Fruit fly (Drosophila melanogaster): Measurements from ENCODE around the gene CG13603.

Gene CG13603

DNA sequence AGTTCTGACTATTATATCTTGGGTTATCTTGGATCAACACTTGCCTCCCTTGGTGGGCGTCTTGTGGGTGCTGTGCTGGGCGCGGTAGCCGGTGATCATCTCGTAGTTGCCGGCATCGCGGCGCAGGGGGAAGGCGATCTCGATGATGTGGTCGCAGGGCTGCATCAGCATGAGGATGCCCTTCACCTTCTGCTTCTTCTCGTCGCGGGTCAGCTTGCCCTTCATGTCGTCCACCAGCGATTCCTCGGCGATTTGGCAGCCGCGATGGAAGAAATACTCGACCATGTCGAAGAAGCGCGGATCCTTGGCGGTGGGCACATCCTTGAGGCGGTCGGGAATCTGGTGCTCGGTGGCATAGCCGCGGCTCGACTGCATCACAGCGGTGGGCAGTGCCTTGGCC lies 43.8 kb downstream of the CG13603 start:
- no peak for TF ChIP-seq CG15710 (tag; optimal IDR thresholded peaks at IDR 0.05)
- TF ChIP-seq CG17806 (tag; optimal IDR thresholded peaks at IDR 0.05), result no peak
- no peak for TF ChIP-seq CG4496 (GFP tag; IDR thresholded peaks at IDR 0.05)
- no peak for TF ChIP-seq CG9948 (tag; optimal IDR thresholded peaks at IDR 0.05)
- TF ChIP-seq rn (GFP tag; IDR thresholded peaks at IDR 0.05), result no peak; the same call in 1 of the 2 replicates
- no peak for TF ChIP-seq EcR (GFP tag; optimal IDR thresholded peaks at IDR 0.05)
- TF ChIP-seq CG10348 (GFP tag; IDR thresholded peaks at IDR 0.05), result 0 out of 2 replicates have a peak, but pooled peaks have one; percentile 7
- TF ChIP-seq Snoo (tag; optimal IDR thresholded peaks at IDR 0.05), result no peak
- no peak for TF ChIP-seq CG13204 (GFP tag; optimal IDR thresholded peaks at IDR 0.05)

dm6 chr3R:23941643-23942424 lies 44.5 kb downstream of the CG13603 start:
- TF ChIP-seq EcR (GFP tag; optimal IDR thresholded peaks at IDR 0.05) (no peak), CG32121 (GFP tag; IDR thresholded peaks at IDR 0.05) (peak; percentile 49), CG8301 (tag; optimal IDR thresholded peaks at IDR 0.05) (peak; percentile 31), CG15710 (tag; optimal IDR thresholded peaks at IDR 0.05) (no peak), Pif1B (GFP tag; optimal IDR thresholded peaks at IDR 0.05) (no peak), CG4496 (GFP tag; IDR thresholded peaks at IDR 0.05) (peak; percentile 60; the same call in 2 of the 3 replicates), CG14655 (GFP tag; optimal IDR thresholded peaks at IDR 0.05) (peak; percentile 35), CG9948 (tag; optimal IDR thresholded peaks at IDR 0.05) (peak; percentile 8), Ets98B (GFP tag; IDR thresholded peaks at IDR 0.05) (peak; percentile 50)

dm6 chr3R:23940840-23941364 lies 45.5 kb downstream of the CG13603 start:
- TF ChIP-seq Pif1B (GFP tag; optimal IDR thresholded peaks at IDR 0.05) (no peak), Snoo (tag; optimal IDR thresholded peaks at IDR 0.05) (no peak), CG4496 (GFP tag; IDR thresholded peaks at IDR 0.05) (no peak), gl (tag; optimal IDR thresholded peaks at IDR 0.05) (no peak), fd96Ca (GFP tag; IDR thresholded peaks at IDR 0.05) (no peak), CG8301 (tag; optimal IDR thresholded peaks at IDR 0.05) (no peak), EcR (GFP tag; optimal IDR thresholded peaks at IDR 0.05) (no peak), D1 (tag; optimal IDR thresholded peaks at IDR 0.05) (no peak), CG34367 (tag; optimal IDR thresholded peaks at IDR 0.05) (no peak), CG13204 (GFP tag; optimal IDR thresholded peaks at IDR 0.05) (no peak), CG12605 (GFP tag; IDR thresholded peaks at IDR 0.05) (no peak)

- no peak; the same call in 1 of the 2 replicates for TF ChIP-seq CG12605 (GFP tag; IDR thresholded peaks at IDR 0.05)
- no peak for TF ChIP-seq CG34367 (tag; optimal IDR thresholded peaks at IDR 0.05)
- TF ChIP-seq Ets98B (GFP tag; IDR thresholded peaks at IDR 0.05), result peak; percentile 65
- no peak for TF ChIP-seq Snoo (tag; optimal IDR thresholded peaks at IDR 0.05)
- no peak for TF ChIP-seq rn (GFP tag; IDR thresholded peaks at IDR 0.05)
- TF ChIP-seq CG10348 (GFP tag; IDR thresholded peaks at IDR 0.05), result no peak
- no peak for TF ChIP-seq CG8301 (tag; optimal IDR thresholded peaks at IDR 0.05)
- TF ChIP-seq Pif1A (GFP tag; optimal IDR thresholded peaks at IDR 0.05), result peak; percentile 15
- peak; percentile 37; the same call in 1 of the 2 replicates for TF ChIP-seq CG32121 (GFP tag; IDR thresholded peaks at IDR 0.05)
- peak; percentile 60 for TF ChIP-seq CG4496 (GFP tag; IDR thresholded peaks at IDR 0.05)
- no peak for TF ChIP-seq gl (tag; optimal IDR thresholded peaks at IDR 0.05)
- TF ChIP-seq Pif1B (GFP tag; optimal IDR thresholded peaks at IDR 0.05), result no peak
- TF ChIP-seq fd96Ca (GFP tag; IDR thresholded peaks at IDR 0.05), result 0 out of 3 replicates have a peak, but pooled peaks have one; percentile 49
- TF ChIP-seq CG14655 (GFP tag; optimal IDR thresholded peaks at IDR 0.05), result peak; percentile 22
Measured at dm6 chr3R:23939921-23940839, 46.2 kb downstream of the CG13603 start.

DNA sequence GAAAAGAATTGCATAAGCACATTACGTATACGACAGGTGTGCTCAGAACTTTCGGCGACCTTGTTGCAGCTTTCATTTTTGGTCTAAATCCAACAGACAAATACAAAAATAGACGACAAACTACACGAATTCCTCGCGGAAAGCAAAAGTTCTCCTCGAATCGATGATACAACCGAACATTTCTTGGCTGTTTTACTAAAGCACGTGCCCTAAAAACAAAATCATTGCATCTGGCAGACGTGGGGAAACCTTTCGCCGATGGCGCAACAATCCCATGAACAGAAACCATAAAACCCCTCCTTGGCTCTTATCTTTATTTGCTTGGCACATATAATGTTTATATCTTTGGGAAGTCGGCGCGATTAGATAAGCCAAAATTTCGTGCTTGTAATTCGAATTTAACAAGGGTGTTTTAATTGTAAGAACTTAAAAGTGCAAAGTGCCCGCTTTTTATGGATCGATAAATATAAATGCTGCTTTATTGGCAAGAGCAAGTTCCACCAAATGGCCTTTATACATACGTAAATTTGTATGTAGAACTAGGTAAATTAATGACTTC lies 47.7 kb downstream of the CG13603 start:
- no peak for TF ChIP-seq CG32121 (GFP tag; IDR thresholded peaks at IDR 0.05)
- no peak for TF ChIP-seq CG17806 (tag; optimal IDR thresholded peaks at IDR 0.05)
- TF ChIP-seq CG15710 (tag; optimal IDR thresholded peaks at IDR 0.05), result no peak
- TF ChIP-seq CG9948 (tag; optimal IDR thresholded peaks at IDR 0.05), result no peak
- no peak for TF ChIP-seq fd96Ca (GFP tag; IDR thresholded peaks at IDR 0.05)
- no peak for TF ChIP-seq Pif1B (GFP tag; optimal IDR thresholded peaks at IDR 0.05)

Measured in whole organism, pupa.